Worm (Caenorhabditis elegans) whole organism, late embryonic: ENCODE data around the gene F36G9.13.

Source experiments
- ceh-6 ChIP-seq: fragments of 200-800 bp; sonication (Bioruptor generic); optimal IDR thresholded peaks from 2 replicates; lab custom pipeline; 2018; ENCODE audit warnings: mild to moderate bottlenecking, missing genetic modification characterization, missing compliant biosample characterization
- dve-1 ChIP-seq: sonication (generic microtip); optimal IDR thresholded peaks from 2 replicates; lab custom pipeline; 2017; ENCODE audit warnings: antibody characterized with exemption, mild to moderate bottlenecking, missing genetic modification characterization, missing compliant biosample characterization
- elt-2 ChIP-seq: sonication (generic microtip); optimal IDR thresholded peaks from 2 replicates; lab custom pipeline; 2016; ENCODE audit warnings: missing genetic modification reagents, missing genetic modification characterization, missing compliant biosample characterization
- nhr-11 ChIP-seq: fragments of 150-350 bp; optimal IDR thresholded peaks from 2 replicates; lab custom pipeline; 2014; ENCODE audit warnings: missing biosample characterization, missing genetic modification characterization
- unc-42 ChIP-seq: sonication (generic microtip); optimal IDR thresholded peaks from 2 replicates; lab custom pipeline; 2016; ENCODE audit warnings: missing genotype, missing genetic modification characterization, missing compliant biosample characterization

DNA sequence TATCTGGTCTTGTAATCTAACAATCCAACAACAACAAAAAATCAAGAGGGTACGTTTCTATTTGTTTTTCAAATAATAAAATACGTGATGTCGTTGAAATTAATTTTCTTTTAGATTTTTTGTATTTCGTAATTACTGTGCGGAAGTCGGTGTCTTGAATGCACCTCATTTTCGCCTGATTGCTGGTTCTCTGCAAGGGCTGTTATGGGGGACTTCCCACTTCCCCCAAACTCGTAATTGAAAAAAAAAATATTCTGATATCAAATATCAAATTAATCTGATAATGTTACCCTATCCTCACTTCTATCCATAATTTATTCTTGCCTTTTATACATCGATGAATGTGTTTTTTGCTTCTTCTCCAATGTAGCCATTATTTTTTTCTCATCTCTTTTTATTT, 5.0 kb downstream of the F36G9.13 start, which contains the start of gene F36G9.15:
- no peak for TF ChIP-seq nhr-11
- no peak for TF ChIP-seq ceh-6
- no peak for TF ChIP-seq dve-1 (tag; lab: Kevin White, UChicago)
- no peak for TF ChIP-seq elt-2 (tag; lab: Kevin White, UChicago)
- no peak for TF ChIP-seq unc-42 (tag; lab: Kevin White, UChicago)
